Worm (Caenorhabditis elegans): Measurements from ENCODE around the gene K10D2.5.

The K10D2.5 gene

DNA sequence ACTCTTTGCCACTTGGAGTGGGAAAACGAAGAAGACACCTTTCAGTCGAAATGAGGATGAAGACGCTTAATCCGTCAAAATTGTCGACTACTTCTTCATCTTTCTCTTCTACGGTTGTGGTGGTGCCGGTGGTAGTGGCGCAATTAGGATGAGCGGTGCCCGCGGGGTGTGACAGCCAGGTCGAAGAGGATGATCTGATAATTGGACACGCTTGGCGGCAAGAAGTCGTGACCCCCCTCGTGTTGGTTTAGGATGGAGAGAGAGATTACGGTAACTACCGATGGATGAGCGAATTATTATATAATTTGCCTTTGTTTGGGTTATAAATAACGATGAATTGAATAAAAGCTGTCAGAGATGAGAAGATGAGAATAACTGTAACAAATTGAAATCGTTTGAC, 45.5 kb upstream of the K10D2.5 start:
- TF ChIP-seq tlf-1 (GFP tag; optimal IDR thresholded peaks at IDR 0.05) (no peak), unc-130 (GFP tag; optimal IDR thresholded peaks at IDR 0.05) (no peak), zfh-2 (GFP tag; conservative IDR thresholded peaks at IDR 0.05) (0 out of 2 replicates have a peak, but pooled peaks have one; percentile 18), snpc-1.3 (tag; optimal IDR thresholded peaks at IDR 0.05; ENCODE audit: insufficient read depth) (no peak)

ce11 chrIII:5129261-5129660, 43.3 kb upstream of the K10D2.5 start:
- TF ChIP-seq F57A8.1 (GFP tag; optimal IDR thresholded peaks at IDR 0.05) (no peak), nfyb-1 (GFP tag; IDR thresholded peaks at IDR 0.05) (0 out of 2 replicates have a peak, but pooled peaks have one; percentile 20), fkh-3 (tag; optimal IDR thresholded peaks at IDR 0.05) (no peak), lag-1 (GFP tag; IDR thresholded peaks at IDR 0.05) (no peak), ZK185.1 (tag; optimal IDR thresholded peaks at IDR 0.05; ENCODE audit: poor library complexity, severe bottlenecking) (no peak), Y56A3A.18 (GFP tag; IDR thresholded peaks at IDR 0.05) (no peak), nhr-120 (GFP tag; IDR thresholded peaks at IDR 0.05) (0 out of 2 replicates have a peak, but pooled peaks have one; percentile 73), ztf-3 (GFP tag; optimal IDR thresholded peaks at IDR 0.05) (no peak), chd-7 (tag; optimal IDR thresholded peaks at IDR 0.05) (no peak), athp-1 (tag; optimal IDR thresholded peaks at IDR 0.05) (no peak), zfh-2 (GFP tag; conservative IDR thresholded peaks at IDR 0.05) (peak; percentile 52), lin-40 (tag; optimal IDR thresholded peaks at IDR 0.05) (no peak), F39B2.1 (GFP tag; IDR thresholded peaks at IDR 0.05) (no peak)

DNA sequence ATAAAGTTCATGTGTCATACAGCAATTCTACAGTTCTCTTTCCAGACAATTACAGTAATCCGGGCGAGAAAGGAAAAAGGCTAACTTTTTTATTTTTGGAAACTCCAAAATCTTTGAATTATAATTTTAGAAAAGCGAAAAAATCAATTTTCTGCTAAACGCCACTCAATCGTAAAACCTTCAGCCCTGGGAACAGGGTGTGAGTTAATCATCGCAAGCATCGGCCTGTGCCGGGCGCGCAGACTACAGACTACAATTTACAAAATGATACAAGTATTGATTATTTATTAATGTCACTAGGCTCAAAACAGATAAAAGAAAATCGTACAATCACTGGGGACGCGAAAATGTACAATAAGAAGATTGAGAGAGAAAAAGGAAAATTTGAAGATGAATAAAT, 41.9 kb upstream of the K10D2.5 start:
- peak; percentile 91 for TF ChIP-seq him-1 (tag; optimal IDR thresholded peaks at IDR 0.05)
- TF ChIP-seq Y53F4B.3 (GFP tag; IDR thresholded peaks at IDR 0.05) = no peak

DNA sequence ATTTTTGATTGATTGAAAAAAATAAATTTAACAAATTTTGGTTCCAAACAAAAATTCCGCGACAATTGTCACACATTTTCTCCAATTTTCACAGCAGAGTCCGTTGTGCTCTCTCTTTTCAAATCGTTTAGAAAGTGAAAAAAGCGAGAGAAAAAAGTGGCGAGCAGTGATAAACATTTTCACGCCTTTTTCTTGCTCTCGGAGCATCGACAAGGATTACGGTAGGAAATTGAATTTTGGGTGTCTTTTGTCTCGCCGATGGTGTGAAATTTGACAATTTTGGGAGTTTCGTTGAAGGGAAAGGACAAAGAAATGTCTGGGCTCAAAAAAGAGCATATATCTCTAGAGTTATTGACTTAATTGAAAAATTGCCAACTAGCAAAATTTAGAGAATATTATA, 38.0 kb upstream of the K10D2.5 start:
- TF ChIP-seq nhr-80 (tag; optimal IDR thresholded peaks at IDR 0.05) = no peak
- no peak for TF ChIP-seq ceh-27 (GFP tag; optimal IDR thresholded peaks at IDR 0.05)
- TF ChIP-seq him-1 (tag; optimal IDR thresholded peaks at IDR 0.05) = peak; percentile 47
- TF ChIP-seq F23B12.7 (tag; optimal IDR thresholded peaks at IDR 0.05; ENCODE audit: insufficient read depth) = no peak

ce11 chrIII:5136033-5136597, 36.4 kb upstream of the K10D2.5 start, which contains the start of gene tbx-2:
TSS of gene tbx-2 (minus strand) at chrIII:5136296.
- TF ChIP-seq F57A8.1 (GFP tag; optimal IDR thresholded peaks at IDR 0.05) = no peak
- TF ChIP-seq lsl-1 (GFP tag; optimal IDR thresholded peaks at IDR 0.05) = no peak
- TF ChIP-seq Y56A3A.18 (GFP tag; IDR thresholded peaks at IDR 0.05) = no peak
- peak; percentile 81; the same call in 1 of the 2 replicates for TF ChIP-seq nfyb-1 (GFP tag; IDR thresholded peaks at IDR 0.05)
- peak; percentile 45 for TF ChIP-seq nhr-80 (tag; optimal IDR thresholded peaks at IDR 0.05)
- TF ChIP-seq Y53G8AR.9 (GFP tag; conservative IDR thresholded peaks at IDR 0.05) = no peak
- no peak for TF ChIP-seq attf-5 (GFP tag; optimal IDR thresholded peaks at IDR 0.05)
- TF ChIP-seq T07F8.4 (tag; optimal IDR thresholded peaks at IDR 0.05) = no peak
- no peak for TF ChIP-seq ztf-3 (GFP tag; optimal IDR thresholded peaks at IDR 0.05)
- no peak for TF ChIP-seq Y67H2A.10 (GFP tag; conservative IDR thresholded peaks at IDR 0.05)
- TF ChIP-seq mcd-1 (GFP tag; IDR thresholded peaks at IDR 0.05) = no peak
- no peak for TF ChIP-seq cebp-2 (GFP tag; IDR thresholded peaks at IDR 0.05)
- TF ChIP-seq hsf-1 (GFP tag; IDR thresholded peaks at IDR 0.05) = no peak
- no peak for TF ChIP-seq nfya-1 (tag; optimal IDR thresholded peaks at IDR 0.05; ENCODE audit: borderline replicate concordance, insufficient read depth)
- TF ChIP-seq mes-4 (tag; optimal IDR thresholded peaks at IDR 0.05) = no peak
- no peak for TF ChIP-seq rpc-1 (optimal IDR thresholded peaks at IDR 0.05)
- TF ChIP-seq rpc-1 (tag; optimal IDR thresholded peaks at IDR 0.05) = no peak
- no peak for TF ChIP-seq F52B5.7 (tag; optimal IDR thresholded peaks at IDR 0.05)
- peak; percentile 45 for TF ChIP-seq dox-1 (GFP tag; IDR thresholded peaks at IDR 0.05)
- TF ChIP-seq cebp-1 (GFP tag; IDR thresholded peaks at IDR 0.05) = no peak
- TF ChIP-seq cebp-1 (tag; optimal IDR thresholded peaks at IDR 0.05) = peak; percentile 1
- TF ChIP-seq snpc-4 (GFP tag; optimal IDR thresholded peaks at IDR 0.05) = no peak
- no peak for TF ChIP-seq snpc-4 (tag; optimal IDR thresholded peaks at IDR 0.05)
- TF ChIP-seq die-1 (tag; optimal IDR thresholded peaks at IDR 0.05) = no peak
- no peak for TF ChIP-seq efl-1 (GFP tag; optimal IDR thresholded peaks at IDR 0.05)

Measured in whole organism, young adult.